Fruit fly (Drosophila melanogaster) whole organism, embryonic: ENCODE results near the gene CG17652.

Source experiments
- Ada2b ChIP-seq: fragments of 200-800 bp; sonication (Bioruptor generic); IDR thresholded peaks from 2 replicates; pipeline ENCODE4 v1.3.6; 2022; ENCODE audit warnings: missing biosample characterization, missing genetic modification characterization
- Atf-2 ChIP-seq: fragments of 200-800 bp; sonication (Bioruptor generic); optimal IDR thresholded peaks from 2 replicates; lab custom pipeline; 2016; ENCODE audit warnings: missing biosample characterization, missing genetic modification characterization
- Awh ChIP-seq: fragments of 200-800 bp; sonication (Bioruptor generic); IDR thresholded peaks from 2 replicates; pipeline ENCODE4, ENCODE4 v1.3.6; 2022; ENCODE audit warnings: missing biosample characterization, missing genetic modification characterization
- CG10462 ChIP-seq: fragments of 200-800 bp; sonication (Bioruptor generic); optimal IDR thresholded peaks from 2 replicates; lab custom pipeline; 2016; ENCODE audit warnings: missing biosample characterization, missing genetic modification characterization
- CG11093 ChIP-seq: fragments of 200-800 bp; sonication (Bioruptor generic); IDR thresholded peaks from 3 replicates; pipeline ENCODE4 v1.3.6; 2022; ENCODE audit warnings: missing biosample characterization, missing genetic modification characterization
- CG12236 ChIP-seq: fragments of 200-800 bp; sonication (Bioruptor generic); optimal IDR thresholded peaks from 2 replicates; lab custom pipeline; 2016; ENCODE audit warnings: missing biosample characterization, missing genetic modification characterization
- CG14441 ChIP-seq: fragments of 200-800 bp; sonication (Bioruptor generic); IDR thresholded peaks from 2 replicates; pipeline ENCODE4 v1.3.6; 2022; ENCODE audit warnings: missing biosample characterization, missing genetic modification characterization
- CG15269 ChIP-seq: fragments of 200-800 bp; sonication (Bioruptor generic); optimal IDR thresholded peaks from 2 replicates; lab custom pipeline; 2018; ENCODE audit warnings: missing biosample characterization, mild to moderate bottlenecking, missing genetic modification characterization, moderate library complexity
- CG1603 ChIP-seq: fragments of 200-800 bp; sonication (Bioruptor generic); optimal IDR thresholded peaks from 2 replicates; lab custom pipeline; 2019; ENCODE audit warnings: missing biosample characterization, mild to moderate bottlenecking, missing genetic modification characterization, moderate library complexity
- CG18476 ChIP-seq: fragments of 200-800 bp; sonication (Bioruptor generic); optimal IDR thresholded peaks from 2 replicates; lab custom pipeline; 2016; ENCODE audit warnings: missing biosample characterization, mild to moderate bottlenecking, missing genetic modification characterization
- CG2199 ChIP-seq: fragments of 200-800 bp; sonication (Bioruptor generic); IDR thresholded peaks from 3 replicates; pipeline ENCODE4 v1.3.6; 2022; ENCODE audit warnings: missing biosample characterization, missing genetic modification characterization
- CG32767 ChIP-seq: fragments of 200-800 bp; sonication (Bioruptor generic); IDR thresholded peaks from 2 replicates; pipeline ENCODE4 v1.3.6; 2022; ENCODE audit warnings: missing biosample characterization, missing genetic modification characterization
- CG34224 ChIP-seq: fragments of 200-800 bp; sonication (Bioruptor generic); IDR thresholded peaks from 3 replicates; pipeline ENCODE4 v1.3.6; 2022; ENCODE audit warnings: missing biosample characterization, missing genetic modification characterization; ENCODE audit not compliant: partially characterized antibody
- CG4404 ChIP-seq: fragments of 200-800 bp; sonication (Bioruptor generic); IDR thresholded peaks from 2 replicates; pipeline ENCODE4 v1.3.6; 2022; ENCODE audit warnings: missing biosample characterization, missing genetic modification characterization
- CG6854 ChIP-seq: fragments of 200-800 bp; sonication (Bioruptor generic); optimal IDR thresholded peaks from 3 replicates; lab custom pipeline; 2017; ENCODE audit warnings: missing biosample characterization, mild to moderate bottlenecking, missing genetic modification characterization
- CG7928 ChIP-seq: fragments of 200-800 bp; sonication (Bioruptor generic); optimal IDR thresholded peaks from 2 replicates; lab custom pipeline; 2017; ENCODE audit warnings: missing biosample characterization, mild to moderate bottlenecking, missing genetic modification characterization
- CG8924 ChIP-seq: fragments of 200-800 bp; optimal IDR thresholded peaks from 3 replicates; lab custom pipeline; 2019; ENCODE audit warnings: missing biosample characterization, mild to moderate bottlenecking, missing genetic modification characterization, moderate library complexity
- CTCF ChIP-seq: fragments of 200-800 bp; sonication (Bioruptor generic); optimal IDR thresholded peaks from 2 replicates; lab custom pipeline; 2017; ENCODE audit warnings: missing biosample characterization, mild to moderate bottlenecking, missing genetic modification characterization, moderate library complexity
- Doc3 ChIP-seq: fragments of 200-800 bp; sonication (Bioruptor generic); IDR thresholded peaks from 3 replicates; pipeline ENCODE4 v1.3.6; 2022; ENCODE audit warnings: missing biosample characterization, missing genetic modification characterization; ENCODE audit not compliant: partially characterized antibody
- Ets65A ChIP-seq: fragments of 200-800 bp; sonication (Bioruptor generic); peaks from one replicate; lab custom pipeline; 2016; ENCODE audit warnings: missing biosample characterization, missing genetic modification characterization
- HLH54F ChIP-seq: fragments of 200-800 bp; sonication (Bioruptor generic); optimal IDR thresholded peaks from 3 replicates; lab custom pipeline; 2016; ENCODE audit warnings: missing biosample characterization, missing genetic modification characterization
- Hand ChIP-seq: fragments of 200-800 bp; sonication (Bioruptor generic); optimal IDR thresholded peaks from 2 replicates; lab custom pipeline; 2017; ENCODE audit warnings: mild to moderate bottlenecking, missing biosample characterization, missing genetic modification reagents, missing genetic modification characterization
- Hr39 ChIP-seq: fragments of >200 bp; optimal IDR thresholded peaks from 2 replicates; lab custom pipeline; 2017
- Kr ChIP-seq: fragments of 200-800 bp; sonication (Bioruptor generic); optimal IDR thresholded peaks from 2 replicates; lab custom pipeline; 2017; ENCODE audit warnings: missing biosample characterization, mild to moderate bottlenecking, missing genetic modification characterization
- Pdp1 ChIP-seq, 2 experiments: fragments of 200-800 bp; sonication (Bioruptor generic); optimal IDR thresholded peaks; 3 replicates each; lab custom pipeline; 2016; ENCODE audit warnings: missing biosample characterization in 2 of 2, missing genetic modification characterization in 2 of 2, mild to moderate bottlenecking in 1 of 2, moderate library complexity in 1 of 2
- Sry-δ ChIP-seq: fragments of 200-800 bp; sonication (Bioruptor generic); optimal IDR thresholded peaks from 2 replicates; lab custom pipeline; 2016; ENCODE audit warnings: missing biosample characterization, missing genetic modification characterization
- Trl ChIP-seq, 3 experiments: fragments of >200 bp in 2 of 3; fragments of 200-800 bp in 1 of 3; sonication (Bioruptor generic) in 1 of 3; optimal IDR thresholded peaks; 2 replicates in 1 of 3; 3 replicates in 2 of 3; lab custom pipeline; 2016 to 2017; ENCODE audit warnings: missing biosample characterization in 1 of 3, missing genetic modification characterization in 1 of 3
- Vsx1 ChIP-seq: fragments of 200-800 bp; sonication (Bioruptor generic); optimal IDR thresholded peaks from 2 replicates; lab custom pipeline; 2017; ENCODE audit warnings: missing biosample characterization, mild to moderate bottlenecking, missing genetic modification characterization, missing genetic modification reagents
- Xbp1 ChIP-seq: fragments of 200-800 bp; sonication (Bioruptor generic); optimal IDR thresholded peaks from 3 replicates; lab custom pipeline; 2016; ENCODE audit warnings: missing biosample characterization, mild to moderate bottlenecking, missing genetic modification characterization
- cas ChIP-seq: fragments of 200-800 bp; sonication (Bioruptor generic); IDR thresholded peaks from 2 replicates; pipeline ENCODE4 v1.3.6; 2022; ENCODE audit warnings: missing biosample characterization, missing genetic modification characterization
- cg ChIP-seq: fragments of 200-800 bp; sonication (Bioruptor generic); optimal IDR thresholded peaks from 3 replicates; lab custom pipeline; 2019; ENCODE audit warnings: missing biosample characterization, mild to moderate bottlenecking, missing genetic modification characterization, moderate library complexity
- crol ChIP-seq: fragments of 200-800 bp; sonication (Bioruptor generic); IDR thresholded peaks from 2 replicates; pipeline ENCODE4 v1.3.6; 2022; ENCODE audit warnings: missing biosample characterization, missing genetic modification characterization
- cwo ChIP-seq: fragments of 200-800 bp; sonication (Bioruptor generic); optimal IDR thresholded peaks from 3 replicates; lab custom pipeline; 2017; ENCODE audit warnings: missing biosample characterization, missing genetic modification characterization, mild to moderate bottlenecking, moderate library complexity, missing genetic modification reagents
- disco-r ChIP-seq: fragments of 200-800 bp; sonication (Bioruptor generic); optimal IDR thresholded peaks from 2 replicates; lab custom pipeline; 2016; ENCODE audit warnings: missing biosample characterization, missing genetic modification characterization
- exex ChIP-seq: fragments of 200-800 bp; sonication (Bioruptor generic); optimal IDR thresholded peaks from 4 replicates; lab custom pipeline; 2018; ENCODE audit warnings: missing biosample characterization, mild to moderate bottlenecking, missing genetic modification characterization, moderate library complexity
- jigr1 ChIP-seq: fragments of 200-800 bp; sonication (Bioruptor generic); IDR thresholded peaks from 3 replicates; pipeline ENCODE4 v1.3.6; 2022; ENCODE audit warnings: missing biosample characterization, missing genetic modification characterization
- jing ChIP-seq: fragments of 200-800 bp; sonication (Bioruptor generic); optimal IDR thresholded peaks from 2 replicates; lab custom pipeline; 2018; ENCODE audit warnings: missing biosample characterization, mild to moderate bottlenecking, missing genetic modification characterization
- kni ChIP-seq: fragments of 200-800 bp; sonication (Bioruptor generic); optimal IDR thresholded peaks from 3 replicates; lab custom pipeline; 2017; ENCODE audit warnings: mild to moderate bottlenecking, missing biosample characterization, missing genetic modification reagents, missing genetic modification characterization
- org-1 ChIP-seq: fragments of 200-800 bp; sonication (Bioruptor generic); optimal IDR thresholded peaks from 2 replicates; lab custom pipeline; 2017; ENCODE audit warnings: missing biosample characterization, missing genetic modification characterization
- pb ChIP-seq: fragments of 200-800 bp; sonication (Bioruptor generic); optimal IDR thresholded peaks from 3 replicates; lab custom pipeline; 2016; ENCODE audit warnings: missing biosample characterization, missing genetic modification characterization
- row ChIP-seq: fragments of 200-800 bp; sonication (Bioruptor generic); IDR thresholded peaks from 3 replicates; pipeline ENCODE4 v1.3.6; 2022; ENCODE audit warnings: missing biosample characterization, missing genetic modification characterization
- run ChIP-seq: fragments of 200-800 bp; sonication (Bioruptor generic); optimal IDR thresholded peaks from 3 replicates; lab custom pipeline; 2018; ENCODE audit warnings: missing biosample characterization, mild to moderate bottlenecking, missing genetic modification characterization
- schlank ChIP-seq: fragments of 200-800 bp; sonication (Bioruptor generic); optimal IDR thresholded peaks from 2 replicates; lab custom pipeline; 2018; ENCODE audit warnings: missing biosample characterization, mild to moderate bottlenecking, missing genetic modification characterization
- scrt ChIP-seq: fragments of 200-800 bp; sonication (Bioruptor generic); optimal IDR thresholded peaks from 2 replicates; lab custom pipeline; 2018; ENCODE audit warnings: missing biosample characterization, mild to moderate bottlenecking, missing genetic modification characterization, moderate library complexity
- sima ChIP-seq: fragments of 200-800 bp; sonication (Bioruptor generic); optimal IDR thresholded peaks from 2 replicates; lab custom pipeline; 2016; ENCODE audit warnings: missing biosample characterization, missing genetic modification characterization
- slbo ChIP-seq: fragments of 200-800 bp; sonication (Bioruptor generic); IDR thresholded peaks from 2 replicates; pipeline ENCODE4 v1.3.6; 2022; ENCODE audit warnings: missing biosample characterization, missing genetic modification characterization
- ssp ChIP-seq: fragments of 200-800 bp; sonication (Bioruptor generic); IDR thresholded peaks from 2 replicates; pipeline ENCODE4 v1.3.6; 2022; ENCODE audit warnings: missing biosample characterization, missing genetic modification characterization
- tup ChIP-seq: fragments of 200-800 bp; sonication (Bioruptor generic); optimal IDR thresholded peaks from 2 replicates; lab custom pipeline; 2016; ENCODE audit warnings: missing biosample characterization, mild to moderate bottlenecking, missing genetic modification characterization, moderate library complexity
- wek ChIP-seq: fragments of 200-800 bp; sonication (Bioruptor generic); optimal IDR thresholded peaks from 3 replicates; lab custom pipeline; 2018; ENCODE audit warnings: missing biosample characterization, mild to moderate bottlenecking, missing genetic modification characterization, moderate library complexity
- zen2 ChIP-seq: fragments of 200-800 bp; sonication (Bioruptor generic); IDR thresholded peaks from 3 replicates; pipeline ENCODE4 v1.3.6; 2022; ENCODE audit warnings: missing biosample characterization, missing genetic modification characterization; ENCODE audit not compliant: partially characterized antibody

The CG17652 gene

dm6 chr2L:1723135-1723936, 8.8 kb downstream of the CG17652 start (continued):
- TF ChIP-seq jing (GFP tag; lab: Kevin White, UChicago) (no peak), jigr1 (GFP tag; lab: Robert Waterston, UW) (no peak), Awh (GFP tag; lab: Robert Waterston, UW) (0 out of 2 replicates have a peak, but pooled peaks have one; percentile 5), CG32767 (GFP tag; lab: Robert Waterston, UW) (no peak), CG8924 (tag; lab: Kevin White, UChicago) (peak; percentile 19), Hr39 (no peak), scrt (GFP tag; lab: Kevin White, UChicago) (no peak), CG1603 (peak; percentile 36), CG2199 (GFP tag; lab: Robert Waterston, UW) (no peak), schlank (tag; lab: Kevin White, UChicago) (no peak), CG18476 (no peak), ssp (GFP tag; lab: Robert Waterston, UW) (no peak), wek (GFP tag; lab: Kevin White, UChicago) (no peak), org-1 (GFP tag; lab: Kevin White, UChicago) (no peak), CG14441 (0 out of 2 replicates have a peak, but pooled peaks have one; percentile 20), HLH54F (GFP tag; lab: Kevin White, UChicago) (no peak), CG12236 (no peak), Ets65A (GFP tag; lab: Kevin White, UChicago) (no peak), Xbp1 (GFP tag; lab: Kevin White, UChicago) (peak; percentile 13), row (GFP tag; lab: Robert Waterston, UW) (peak; percentile 43; the same call in 1 of the 3 replicates), sima (no peak), kni (GFP tag; lab: Kevin White, UChicago) (peak; percentile 16), cwo (GFP tag; lab: Kevin White, UChicago) (peak; percentile 49), Pdp1 (GFP tag; optimal IDR thresholded peaks at IDR 0.05; lab: Kevin White, UChicago) (no peak), Trl (optimal IDR thresholded peaks at IDR 0.05; lab: Kevin White, UChicago) (no peak), Trl (GFP tag; optimal IDR thresholded peaks at IDR 0.05; lab: Kevin White, UChicago) (no peak), disco-r (GFP tag; lab: Kevin White, UChicago) (no peak), exex (peak; percentile 69), slbo (GFP tag; lab: Robert Waterston, UW) (peak; percentile 34; the same call in 1 of the 2 replicates), zen2 (no peak), Hand (no peak), tup (GFP tag; lab: Kevin White, UChicago) (no peak), Sry-δ (GFP tag; lab: Kevin White, UChicago) (no peak), CG11093 (GFP tag; lab: Robert Waterston, UW) (no peak), Atf-2 (GFP tag; lab: Kevin White, UChicago) (no peak), cg (GFP tag; lab: Kevin White, UChicago) (no peak), CG4404 (GFP tag; lab: Robert Waterston, UW) (no peak), CG10462 (GFP tag; lab: Kevin White, UChicago) (no peak), run (tag; lab: Kevin White, UChicago) (no peak), CG15269 (tag; lab: Kevin White, UChicago) (peak; percentile 50), Kr (GFP tag; lab: Kevin White, UChicago) (no peak), CG6854 (GFP tag; lab: Kevin White, UChicago) (no peak), CTCF (GFP tag; lab: Kevin White, UChicago) (no peak), Vsx1 (no peak), crol (GFP tag; lab: Robert Waterston, UW) (no peak), cas (GFP tag; lab: Robert Waterston, UW) (no peak), pb (GFP tag; lab: Kevin White, UChicago) (no peak), CG34224 (no peak), Doc3 (no peak), Ada2b (GFP tag; lab: Robert Waterston, UW) (no peak), CG7928 (GFP tag; lab: Kevin White, UChicago) (no peak)
